Worm (Caenorhabditis elegans): ENCODE measurements around the gene C07H4.1.

DNA sequence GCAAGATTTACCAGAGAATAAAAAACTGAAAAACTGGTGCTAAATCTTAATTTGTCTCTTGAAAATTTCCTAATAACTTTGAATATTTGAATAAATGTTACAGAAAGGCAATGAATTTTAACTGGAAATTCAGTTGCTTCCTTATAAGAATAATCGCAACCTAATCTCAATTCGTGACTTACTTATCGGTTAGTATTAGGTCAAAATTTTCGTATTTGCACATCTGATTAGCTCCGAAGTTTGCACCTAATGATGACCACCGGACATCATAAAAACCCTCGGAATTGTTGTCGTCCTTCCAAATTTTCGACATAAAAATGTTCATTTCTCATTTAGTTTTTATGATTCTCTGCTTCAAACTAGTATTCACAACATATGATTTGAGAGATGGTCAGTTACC is 44.3 kb upstream of the C07H4.1 start, which contains the start of gene C16D2.3:
- no peak for TF ChIP-seq W03F9.2 (tag; optimal IDR thresholded peaks at IDR 0.05)
- TF ChIP-seq him-1 (tag; optimal IDR thresholded peaks at IDR 0.05): no peak
- no peak for TF ChIP-seq dao-5 (tag; optimal IDR thresholded peaks at IDR 0.05)

All from whole organism, L4/young adult.